Worm (Caenorhabditis elegans): ENCODE results near the gene hsp-110.

DNA sequence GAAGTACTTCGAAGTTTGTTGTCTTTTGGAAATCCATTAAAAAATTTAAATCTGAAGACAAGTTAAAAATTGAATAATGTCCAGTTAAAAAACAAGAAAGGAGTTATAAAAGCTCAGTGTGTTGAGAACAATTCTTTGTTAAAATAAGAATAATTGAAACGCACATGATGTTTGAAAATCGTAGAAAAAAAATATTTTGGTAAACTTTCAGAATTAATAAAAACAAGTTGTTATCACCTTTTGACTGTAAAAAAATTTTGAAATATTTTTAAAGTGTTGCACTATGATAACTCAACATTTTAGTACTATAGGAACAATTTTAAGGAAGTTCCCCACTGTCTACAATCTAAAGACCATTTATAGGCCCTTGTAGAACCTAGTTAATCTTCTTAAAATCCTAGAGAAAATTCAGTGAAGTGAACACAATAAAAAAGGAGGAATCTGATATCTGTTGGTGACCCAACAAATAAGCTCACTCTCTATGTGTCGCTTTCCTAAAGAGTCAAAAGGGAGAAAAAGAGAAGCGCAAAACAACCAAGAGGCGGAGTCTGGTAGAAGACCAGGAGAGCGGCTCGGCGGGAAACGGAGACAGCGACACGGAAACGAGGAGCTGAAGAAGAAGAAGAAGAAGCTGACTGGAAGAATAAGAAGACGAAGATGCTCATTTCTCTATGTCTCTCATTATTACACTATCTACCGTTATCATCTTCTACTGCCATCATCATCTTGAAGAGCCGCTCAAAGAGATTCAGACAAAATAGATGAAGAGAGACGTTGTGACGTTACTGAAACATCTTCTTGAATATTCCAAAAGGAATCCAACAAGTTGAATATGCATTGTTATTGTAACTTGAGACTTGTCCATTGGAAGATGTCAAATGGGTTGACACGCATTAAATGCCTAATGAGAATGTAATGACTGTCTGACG, 52.1 kb downstream of the hsp-110 start, which contains the start of gene ZK353.10:
- TF ChIP-seq him-1 (tag; optimal IDR thresholded peaks at IDR 0.05) (peak; percentile 41), W03F9.2 (tag; optimal IDR thresholded peaks at IDR 0.05) (no peak), dao-5 (tag; optimal IDR thresholded peaks at IDR 0.05) (no peak)
